Fruit fly (Drosophila melanogaster) whole organism, embryonic: ENCODE measurements around the gene Acph-1.

ENCODE experiments used
- Ada2b ChIP-seq: fragments of 200-800 bp; sonication (Bioruptor generic); IDR thresholded peaks from 2 replicates; pipeline ENCODE4 v1.3.6; 2022; ENCODE audit warnings: missing biosample characterization, missing genetic modification characterization
- Antp ChIP-seq: fragments of 200-800 bp; sonication (Bioruptor generic); optimal IDR thresholded peaks from 3 replicates; lab custom pipeline; 2016; ENCODE audit warnings: missing biosample characterization, missing genetic modification characterization
- CG10431 ChIP-seq: fragments of 200-800 bp; sonication (Bioruptor generic); optimal IDR thresholded peaks from 3 replicates; lab custom pipeline; 2018; ENCODE audit warnings: missing biosample characterization, mild to moderate bottlenecking, missing genetic modification characterization
- CG10543 ChIP-seq: fragments of 200-800 bp; sonication (Bioruptor generic); optimal IDR thresholded peaks from 3 replicates; lab custom pipeline; 2017; ENCODE audit warnings: missing biosample characterization, mild to moderate bottlenecking, missing genetic modification characterization, moderate library complexity
- CG10979 ChIP-seq: fragments of 200-800 bp; sonication (Bioruptor generic); optimal IDR thresholded peaks from 2 replicates; lab custom pipeline; 2018; ENCODE audit warnings: missing biosample characterization, mild to moderate bottlenecking, missing genetic modification characterization, moderate library complexity
- CG11560 ChIP-seq: fragments of 200-800 bp; sonication (Bioruptor generic); IDR thresholded peaks from 3 replicates; pipeline ENCODE4 v1.3.6; 2022; ENCODE audit warnings: missing biosample characterization, missing genetic modification characterization
- CG11696 ChIP-seq: fragments of 200-800 bp; sonication (Bioruptor generic); IDR thresholded peaks from 2 replicates; pipeline ENCODE4 v1.3.6; 2022; ENCODE audit warnings: missing biosample characterization, missing genetic modification characterization
- CG13624 ChIP-seq: fragments of 200-800 bp; sonication (Bioruptor generic); optimal IDR thresholded peaks from 2 replicates; lab custom pipeline; 2016; ENCODE audit warnings: missing biosample characterization, missing genetic modification characterization
- CG14014 ChIP-seq: fragments of 200-800 bp; sonication (Bioruptor generic); IDR thresholded peaks from 2 replicates; pipeline ENCODE4 v1.3.6; 2022; ENCODE audit warnings: missing biosample characterization, missing genetic modification characterization
- CG1603 ChIP-seq: fragments of 200-800 bp; sonication (Bioruptor generic); optimal IDR thresholded peaks from 2 replicates; lab custom pipeline; 2019; ENCODE audit warnings: missing biosample characterization, mild to moderate bottlenecking, missing genetic modification characterization, moderate library complexity
- CG16863 ChIP-seq: fragments of 200-800 bp; sonication (Bioruptor generic); optimal IDR thresholded peaks from 3 replicates; lab custom pipeline; 2016; ENCODE audit warnings: missing biosample characterization, missing genetic modification characterization
- CG17802 ChIP-seq: fragments of 200-800 bp; sonication (Bioruptor generic); optimal IDR thresholded peaks from 2 replicates; lab custom pipeline; 2018; ENCODE audit warnings: missing biosample characterization, mild to moderate bottlenecking, missing genetic modification characterization, moderate library complexity
- CG30431 ChIP-seq: fragments of 200-800 bp; sonication (Bioruptor generic); optimal IDR thresholded peaks from 2 replicates; lab custom pipeline; 2017; ENCODE audit warnings: missing biosample characterization, missing genetic modification characterization
- CG31224 ChIP-seq: fragments of 200-800 bp; sonication (Bioruptor generic); IDR thresholded peaks from 2 replicates; pipeline ENCODE4 v1.3.6; 2022; ENCODE audit warnings: missing biosample characterization, missing genetic modification characterization
- CG3838 ChIP-seq: fragments of 200-800 bp; sonication (Bioruptor generic); optimal IDR thresholded peaks from 3 replicates; lab custom pipeline; 2016; ENCODE audit warnings: missing biosample characterization, missing genetic modification characterization
- CG4404 ChIP-seq: fragments of 200-800 bp; sonication (Bioruptor generic); IDR thresholded peaks from 2 replicates; pipeline ENCODE4 v1.3.6; 2022; ENCODE audit warnings: missing biosample characterization, missing genetic modification characterization
- CG6254 ChIP-seq: fragments of 200-800 bp; sonication (Bioruptor generic); optimal IDR thresholded peaks from 3 replicates; lab custom pipeline; 2017; ENCODE audit warnings: mild to moderate bottlenecking, missing biosample characterization, missing genetic modification reagents, missing genetic modification characterization
- CG6791 ChIP-seq: fragments of 200-800 bp; sonication (Bioruptor generic); IDR thresholded peaks from 3 replicates; pipeline ENCODE4 v1.3.6; 2022; ENCODE audit warnings: missing biosample characterization, missing genetic modification characterization; ENCODE audit not compliant: partially characterized antibody
- CG7372 ChIP-seq: fragments of 200-800 bp; sonication (Bioruptor generic); IDR thresholded peaks from 2 replicates; pipeline ENCODE4 v1.3.6; 2022; ENCODE audit warnings: missing biosample characterization, missing genetic modification characterization
- CG9437 ChIP-seq: fragments of 200-800 bp; sonication (Bioruptor generic); optimal IDR thresholded peaks from 2 replicates; lab custom pipeline; 2018; ENCODE audit warnings: missing biosample characterization, mild to moderate bottlenecking, missing genetic modification characterization
- Dad ChIP-seq: fragments of 200-800 bp; sonication (Bioruptor generic); optimal IDR thresholded peaks from 3 replicates; lab custom pipeline; 2016; ENCODE audit warnings: missing biosample characterization, missing genetic modification characterization
- Deaf1 ChIP-seq: fragments of 200-800 bp; optimal IDR thresholded peaks from 3 replicates; lab custom pipeline; 2019; ENCODE audit warnings: missing biosample characterization, mild to moderate bottlenecking, missing genetic modification characterization, moderate library complexity
- Drgx ChIP-seq: fragments of 200-800 bp; sonication (Bioruptor generic); IDR thresholded peaks from 2 replicates; pipeline ENCODE4 v1.3.6; 2022; ENCODE audit warnings: missing biosample characterization, missing genetic modification characterization
- Eip74EF ChIP-seq, 2 experiments: fragments of 200-800 bp in 1 of 2; fragments of >200 bp in 1 of 2; sonication (Bioruptor generic) in 1 of 2; optimal IDR thresholded peaks; 2 replicates each; lab custom pipeline; 2017 to 2019; ENCODE audit warnings: missing biosample characterization in 2 of 2, missing genetic modification characterization in 2 of 2, mild to moderate bottlenecking in 1 of 2, moderate library complexity in 1 of 2
- Fer1 ChIP-seq: fragments of 200-800 bp; sonication (Bioruptor generic); optimal IDR thresholded peaks from 2 replicates; lab custom pipeline; 2017; ENCODE audit warnings: missing biosample characterization, mild to moderate bottlenecking, missing genetic modification characterization
- Gug ChIP-seq: fragments of 200-800 bp; sonication (Bioruptor generic); IDR thresholded peaks from 4 replicates; pipeline ENCODE4 v1.3.6; 2022; ENCODE audit warnings: missing biosample characterization, missing genetic modification characterization
- HLHmδ ChIP-seq: fragments of 200-800 bp; sonication (Bioruptor generic); optimal IDR thresholded peaks from 2 replicates; lab custom pipeline; 2018; ENCODE audit warnings: missing biosample characterization, mild to moderate bottlenecking, missing genetic modification characterization, moderate library complexity
- Med ChIP-seq: fragments of 200-800 bp; sonication (Bioruptor generic); peaks from one replicate; lab custom pipeline; 2016; ENCODE audit warnings: missing biosample characterization, missing genetic modification characterization, mild to moderate bottlenecking, inconsistent platforms, moderate library complexity
- Pdp1 ChIP-seq, 2 experiments: fragments of 200-800 bp; sonication (Bioruptor generic); optimal IDR thresholded peaks; 3 replicates each; lab custom pipeline; 2016; ENCODE audit warnings: missing biosample characterization in 2 of 2, missing genetic modification characterization in 2 of 2, mild to moderate bottlenecking in 1 of 2, moderate library complexity in 1 of 2
- Side ChIP-seq: fragments of 200-800 bp; sonication (Bioruptor generic); optimal IDR thresholded peaks from 2 replicates; lab custom pipeline; 2016; ENCODE audit warnings: missing biosample characterization, missing genetic modification characterization
- Taf1 ChIP-seq: fragments of 200-800 bp; sonication (Bioruptor generic); IDR thresholded peaks from 2 replicates; pipeline ENCODE4 v1.3.6; 2022; ENCODE audit warnings: missing biosample characterization, missing genetic modification characterization
- Trl ChIP-seq, 3 experiments: fragments of >200 bp in 2 of 3; fragments of 200-800 bp in 1 of 3; sonication (Bioruptor generic) in 1 of 3; optimal IDR thresholded peaks; 2 replicates in 1 of 3; 3 replicates in 2 of 3; lab custom pipeline; 2016 to 2017; ENCODE audit warnings: missing biosample characterization in 1 of 3, missing genetic modification characterization in 1 of 3
- ac ChIP-seq: fragments of 200-800 bp; sonication (Bioruptor generic); optimal IDR thresholded peaks from 3 replicates; lab custom pipeline; 2017; ENCODE audit warnings: missing biosample characterization, mild to moderate bottlenecking, missing genetic modification characterization
- cad ChIP-seq: fragments of >200 bp; optimal IDR thresholded peaks from 2 replicates; lab custom pipeline; 2017; ENCODE audit warnings: missing biosample characterization, missing genetic modification characterization
- crc ChIP-seq: fragments of 200-800 bp; sonication (Bioruptor generic); optimal IDR thresholded peaks from 2 replicates; lab custom pipeline; 2016; ENCODE audit warnings: missing biosample characterization, missing genetic modification characterization
- eyg ChIP-seq: fragments of 200-800 bp; sonication (Bioruptor generic); optimal IDR thresholded peaks from 3 replicates; lab custom pipeline; 2016; ENCODE audit warnings: missing biosample characterization, missing genetic modification characterization
- gce ChIP-seq: fragments of 200-800 bp; sonication (Bioruptor generic); IDR thresholded peaks from 3 replicates; pipeline ENCODE4 v1.3.6; 2022; ENCODE audit warnings: missing biosample characterization, missing genetic modification characterization
- gfzf ChIP-seq: fragments of 200-800 bp; sonication (Bioruptor generic); optimal IDR thresholded peaks from 2 replicates; lab custom pipeline; 2016; ENCODE audit warnings: missing biosample characterization, mild to moderate bottlenecking, missing genetic modification characterization, moderate library complexity
- hbn ChIP-seq: fragments of 200-800 bp; sonication (Bioruptor generic); IDR thresholded peaks from 2 replicates; pipeline ENCODE4 v1.3.6; 2022; ENCODE audit warnings: missing biosample characterization, missing genetic modification characterization; ENCODE audit not compliant: partially characterized antibody
- maf-S ChIP-seq: fragments of 200-800 bp; sonication (Bioruptor generic); optimal IDR thresholded peaks from 2 replicates; lab custom pipeline; 2016; ENCODE audit warnings: missing biosample characterization, missing genetic modification characterization
- mld ChIP-seq: fragments of 200-800 bp; sonication (Bioruptor generic); IDR thresholded peaks from 3 replicates; pipeline ENCODE4 v1.3.6; 2022; ENCODE audit warnings: missing biosample characterization, missing genetic modification characterization; ENCODE audit not compliant: partially characterized antibody
- odd ChIP-seq: fragments of 200-800 bp; sonication (Bioruptor generic); optimal IDR thresholded peaks from 2 replicates; lab custom pipeline; 2017; ENCODE audit warnings: missing biosample characterization, mild to moderate bottlenecking, missing genetic modification characterization
- pfk ChIP-seq: fragments of 200-800 bp; sonication (Bioruptor generic); optimal IDR thresholded peaks from 2 replicates; lab custom pipeline; 2018; ENCODE audit warnings: missing biosample characterization, mild to moderate bottlenecking, missing genetic modification characterization, moderate library complexity
- psq ChIP-seq: fragments of 200-800 bp; sonication (Bioruptor generic); optimal IDR thresholded peaks from 2 replicates; lab custom pipeline; 2017; ENCODE audit warnings: missing biosample characterization, missing genetic modification characterization
- tna ChIP-seq: fragments of 200-800 bp; sonication (Bioruptor generic); IDR thresholded peaks from 2 replicates; pipeline ENCODE4 v1.3.6; 2022; ENCODE audit warnings: missing biosample characterization, missing genetic modification characterization; ENCODE audit not compliant: partially characterized antibody
- tx ChIP-seq: fragments of 200-800 bp; sonication (Bioruptor generic); optimal IDR thresholded peaks from 2 replicates; lab custom pipeline; 2016; ENCODE audit warnings: missing biosample characterization, missing genetic modification characterization
- vfl ChIP-seq: fragments of 200-800 bp; sonication (Bioruptor generic); optimal IDR thresholded peaks from 2 replicates; lab custom pipeline; 2016; ENCODE audit warnings: missing biosample characterization, missing genetic modification characterization
- vvl ChIP-seq: fragments of 200-800 bp; sonication (Bioruptor generic); IDR thresholded peaks from 2 replicates; pipeline ENCODE4 v1.3.6; 2022; ENCODE audit warnings: missing biosample characterization, missing genetic modification characterization
- zfh1 ChIP-seq: fragments of 200-800 bp; sonication (Bioruptor generic); IDR thresholded peaks from 3 replicates; pipeline ENCODE4 v1.3.6; 2022; ENCODE audit warnings: missing biosample characterization, missing genetic modification characterization

The Acph-1 gene

dm6 chr3R:29997607-29998236 lies 4.5 kb upstream of the Acph-1 start, which contains the start of the genes CG15525 and CG11504 (continued):
- no peak for TF ChIP-seq eyg
- TF ChIP-seq Med (GFP tag; lab: Kevin White, UChicago) = peak; percentile 84
- no peak for TF ChIP-seq Trl (optimal IDR thresholded peaks at IDR 0.05; lab: Kevin White, UChicago)
- TF ChIP-seq Trl (GFP tag; optimal IDR thresholded peaks at IDR 0.05; lab: Kevin White, UChicago) = no peak
- peak; percentile 36; the same call in 1 of the 2 replicates for TF ChIP-seq Ada2b (GFP tag; lab: Robert Waterston, UW)
- no peak for TF ChIP-seq CG6254 (GFP tag; lab: Kevin White, UChicago)
- peak; percentile 40 for TF ChIP-seq CG3838 (GFP tag; lab: Kevin White, UChicago)
- TF ChIP-seq CG30431 (GFP tag; lab: Kevin White, UChicago) = no peak
- TF ChIP-seq Pdp1 (GFP tag; optimal IDR thresholded peaks at IDR 0.05; lab: Kevin White, UChicago) = peak; percentile 61 to 77
- TF ChIP-seq CG10431 (GFP tag; lab: Kevin White, UChicago) = no peak
- no peak for TF ChIP-seq CG17802
- no peak for TF ChIP-seq cad (GFP tag; lab: Kevin White, UChicago)
- TF ChIP-seq gce (GFP tag; lab: Robert Waterston, UW) = no peak
- TF ChIP-seq Deaf1 (tag; lab: Kevin White, UChicago) = no peak
- TF ChIP-seq crc (GFP tag; lab: Kevin White, UChicago) = no peak
- no peak for TF ChIP-seq HLHmδ (GFP tag; lab: Kevin White, UChicago)
- peak; percentile 54 for TF ChIP-seq CG14014
- no peak for TF ChIP-seq Side (GFP tag; lab: Kevin White, UChicago)
- peak; percentile 19 for TF ChIP-seq CG9437
- TF ChIP-seq psq (GFP tag; lab: Kevin White, UChicago) = no peak
- TF ChIP-seq gfzf (GFP tag; lab: Kevin White, UChicago) = peak; percentile 42
- TF ChIP-seq CG11696 (GFP tag; lab: Robert Waterston, UW) = no peak
- TF ChIP-seq vvl = peak; percentile 62; the same call in 1 of the 2 replicates
- TF ChIP-seq Eip74EF (GFP tag; optimal IDR thresholded peaks at IDR 0.05; lab: Kevin White, UChicago) = no peak
- TF ChIP-seq CG4404 (GFP tag; lab: Robert Waterston, UW) = no peak
- peak; percentile 65 for TF ChIP-seq CG13624 (GFP tag; lab: Kevin White, UChicago)
- no peak for TF ChIP-seq maf-S (GFP tag; lab: Kevin White, UChicago)
- TF ChIP-seq tna (GFP tag; lab: Robert Waterston, UW) = peak; percentile 62; the same call in 1 of the 2 replicates
- no peak for TF ChIP-seq Drgx
- TF ChIP-seq CG11560 = peak; percentile 59; the same call in 2 of the 3 replicates
- no peak for TF ChIP-seq CG7372 (GFP tag; lab: Robert Waterston, UW)
- TF ChIP-seq CG16863 (GFP tag; lab: Kevin White, UChicago) = peak; percentile 17
- TF ChIP-seq CG31224 = no peak
- peak; percentile 75; the same call in 3 of the 4 replicates for TF ChIP-seq Gug
- peak; percentile 79 for TF ChIP-seq CG6791 (GFP tag; lab: Robert Waterston, UW)
- TF ChIP-seq Dad (GFP tag; lab: Kevin White, UChicago) = peak; percentile 5
- TF ChIP-seq Fer1 (GFP tag; lab: Kevin White, UChicago) = no peak
- TF ChIP-seq ac (GFP tag; lab: Kevin White, UChicago) = no peak
- peak; percentile 34 for TF ChIP-seq vfl (GFP tag; lab: Kevin White, UChicago)
- TF ChIP-seq CG10543 = no peak
- no peak for TF ChIP-seq pfk (GFP tag; lab: Kevin White, UChicago)
- 0 out of 3 replicates have a peak, but pooled peaks have one; percentile 71 for TF ChIP-seq mld (GFP tag; lab: Robert Waterston, UW)
- peak; percentile 86 for TF ChIP-seq hbn (GFP tag; lab: Robert Waterston, UW)
- peak; percentile 22 for TF ChIP-seq CG10979
- peak; percentile 56 for TF ChIP-seq tx (GFP tag; lab: Kevin White, UChicago)
- peak; percentile 64 for TF ChIP-seq CG1603 (tag; lab: Kevin White, UChicago)
- peak; percentile 32 for TF ChIP-seq Antp (GFP tag; lab: Kevin White, UChicago)
- no peak for TF ChIP-seq Taf1 (GFP tag; lab: Robert Waterston, UW)
- no peak for TF ChIP-seq odd
- peak; percentile 51; the same call in 1 of the 3 replicates for TF ChIP-seq zfh1 (GFP tag; lab: Robert Waterston, UW)
